Worm (Caenorhabditis elegans): Measurements from ENCODE around the gene flr-4.

DNA sequence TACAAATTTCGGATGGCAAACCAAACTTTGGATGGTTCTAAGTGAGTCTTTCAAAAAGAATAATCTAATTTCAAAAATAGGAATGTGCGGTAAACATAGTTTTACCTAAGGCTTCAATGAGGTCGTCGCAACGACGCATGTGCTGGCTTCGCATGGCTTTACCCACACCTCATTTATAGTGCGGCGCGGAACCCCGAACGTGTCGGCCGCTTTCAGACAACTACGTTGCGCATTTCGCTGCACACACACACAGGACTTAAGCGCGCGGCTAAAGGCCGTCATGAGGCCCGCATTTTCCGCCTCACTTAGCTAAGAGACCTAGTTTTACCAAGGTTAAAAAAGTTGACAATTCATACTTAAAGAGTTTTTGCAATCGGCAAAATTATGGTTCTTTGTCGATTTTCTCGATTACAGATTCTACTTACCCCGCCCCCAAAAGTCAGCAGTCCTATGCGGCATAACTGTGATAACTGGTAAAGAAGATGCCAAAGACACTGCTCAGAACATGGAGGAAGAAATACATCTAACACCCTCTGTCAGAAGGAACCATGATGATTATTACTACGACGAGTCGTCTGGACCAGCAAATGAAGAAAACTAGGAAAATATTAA, 3.7 kb downstream of the flr-4 start:
- TF ChIP-seq ceh-88 (GFP tag; IDR thresholded peaks at IDR 0.05) = no peak
- TF ChIP-seq nhr-20 (tag; optimal IDR thresholded peaks at IDR 0.05) = no peak
- TF ChIP-seq elt-2 (tag; optimal IDR thresholded peaks at IDR 0.05) = no peak
- TF ChIP-seq fkh-8 (tag; optimal IDR thresholded peaks at IDR 0.05) = no peak
- TF ChIP-seq lin-15B (tag; optimal IDR thresholded peaks at IDR 0.05) = no peak
- no peak for TF ChIP-seq lin-13 (GFP tag; optimal IDR thresholded peaks at IDR 0.05)

Data from whole organism, L1 larva.